Fruit fly (Drosophila melanogaster) whole organism, embryonic: ENCODE measurements around the gene CG15373.

Experiments
- Atf-2 ChIP-seq: fragments of 200-800 bp; sonication (Bioruptor generic); optimal IDR thresholded peaks from 2 replicates; lab custom pipeline; 2016; ENCODE audit warnings: missing biosample characterization, missing genetic modification characterization
- B-H2 ChIP-seq: fragments of 200-800 bp; sonication (Bioruptor generic); optimal IDR thresholded peaks from 2 replicates; lab custom pipeline; 2018; ENCODE audit warnings: missing biosample characterization, mild to moderate bottlenecking, missing genetic modification characterization
- CG11504 ChIP-seq: fragments of 200-800 bp; sonication (Bioruptor generic); optimal IDR thresholded peaks from 3 replicates; lab custom pipeline; 2019; ENCODE audit warnings: missing biosample characterization, mild to moderate bottlenecking, missing genetic modification characterization, moderate library complexity
- CG11695 ChIP-seq: fragments of 200-800 bp; sonication (Bioruptor generic); IDR thresholded peaks from 3 replicates; pipeline ENCODE4 v1.3.6; 2022; ENCODE audit warnings: missing biosample characterization, missing genetic modification characterization
- CG12391 ChIP-seq: fragments of 200-800 bp; sonication (Bioruptor generic); optimal IDR thresholded peaks from 3 replicates; lab custom pipeline; 2018; ENCODE audit warnings: missing biosample characterization, mild to moderate bottlenecking, missing genetic modification characterization, moderate library complexity
- CG15514 ChIP-seq: fragments of 200-800 bp; sonication (Bioruptor generic); optimal IDR thresholded peaks from 3 replicates; lab custom pipeline; 2017; ENCODE audit warnings: missing biosample characterization, missing genetic modification characterization, mild to moderate bottlenecking, moderate library complexity, missing genetic modification reagents
- CG1603 ChIP-seq: fragments of 200-800 bp; sonication (Bioruptor generic); optimal IDR thresholded peaks from 2 replicates; lab custom pipeline; 2019; ENCODE audit warnings: missing biosample characterization, mild to moderate bottlenecking, missing genetic modification characterization, moderate library complexity
- CG16813 ChIP-seq: fragments of 200-800 bp; sonication (Bioruptor generic); IDR thresholded peaks from 3 replicates; pipeline ENCODE4 v1.3.6; 2022; ENCODE audit warnings: missing biosample characterization, missing genetic modification characterization; ENCODE audit not compliant: partially characterized antibody
- CG18011 ChIP-seq: fragments of 200-800 bp; sonication (Bioruptor generic); optimal IDR thresholded peaks from 2 replicates; lab custom pipeline; 2017; ENCODE audit warnings: missing biosample characterization, missing genetic modification characterization, mild to moderate bottlenecking, moderate library complexity, missing genotype
- CG2678 ChIP-seq: fragments of 200-800 bp; sonication (Bioruptor generic); optimal IDR thresholded peaks from 3 replicates; lab custom pipeline; 2019; ENCODE audit warnings: missing biosample characterization, mild to moderate bottlenecking, missing genetic modification characterization, moderate library complexity
- CG31224 ChIP-seq: fragments of 200-800 bp; sonication (Bioruptor generic); IDR thresholded peaks from 2 replicates; pipeline ENCODE4 v1.3.6; 2022; ENCODE audit warnings: missing biosample characterization, missing genetic modification characterization
- CG32767 ChIP-seq: fragments of 200-800 bp; sonication (Bioruptor generic); IDR thresholded peaks from 2 replicates; pipeline ENCODE4 v1.3.6; 2022; ENCODE audit warnings: missing biosample characterization, missing genetic modification characterization
- CG3407 ChIP-seq: fragments of 200-800 bp; sonication (Bioruptor generic); optimal IDR thresholded peaks from 2 replicates; lab custom pipeline; 2018; ENCODE audit warnings: missing biosample characterization, mild to moderate bottlenecking, missing genetic modification characterization
- CG34422 ChIP-seq: fragments of 200-800 bp; sonication (Bioruptor generic); IDR thresholded peaks from 3 replicates; pipeline ENCODE4 v1.3.6; 2022; ENCODE audit warnings: missing biosample characterization, missing genetic modification characterization
- CG4404 ChIP-seq: fragments of 200-800 bp; sonication (Bioruptor generic); IDR thresholded peaks from 2 replicates; pipeline ENCODE4 v1.3.6; 2022; ENCODE audit warnings: missing biosample characterization, missing genetic modification characterization
- CG4707 ChIP-seq: fragments of 200-800 bp; sonication (Bioruptor generic); optimal IDR thresholded peaks from 2 replicates; lab custom pipeline; 2018; ENCODE audit warnings: missing biosample characterization, mild to moderate bottlenecking, missing genetic modification characterization, moderate library complexity
- CG4730 ChIP-seq: fragments of 200-800 bp; sonication (Bioruptor generic); IDR thresholded peaks from 2 replicates; pipeline ENCODE4 v1.3.6; 2022; ENCODE audit warnings: missing biosample characterization, missing genetic modification characterization
- CG5953 ChIP-seq: fragments of 200-800 bp; sonication (Bioruptor generic); IDR thresholded peaks from 2 replicates; pipeline ENCODE4 v1.3.6; 2022; ENCODE audit warnings: missing biosample characterization, missing genetic modification characterization
- CG6689 ChIP-seq: fragments of 200-800 bp; sonication (Bioruptor generic); IDR thresholded peaks from 2 replicates; pipeline ENCODE4 v1.3.6; 2022; ENCODE audit warnings: missing biosample characterization, missing genetic modification characterization
- CG8290 ChIP-seq, 3 experiments: fragments of 200-800 bp; sonication (Bioruptor generic); optimal IDR thresholded peaks; 2 replicates each; lab custom pipeline; 2016 to 2019; ENCODE audit warnings: missing biosample characterization in 3 of 3, missing genetic modification characterization in 3 of 3, mild to moderate bottlenecking in 2 of 3, moderate library complexity in 1 of 3
- CG8388 ChIP-seq: fragments of 200-800 bp; sonication (Bioruptor generic); optimal IDR thresholded peaks from 2 replicates; lab custom pipeline; 2019; ENCODE audit warnings: missing biosample characterization, mild to moderate bottlenecking, missing genetic modification characterization, moderate library complexity
- CG8765 ChIP-seq: fragments of 200-800 bp; sonication (Bioruptor generic); IDR thresholded peaks from 2 replicates; pipeline ENCODE4 v1.3.6; 2022; ENCODE audit warnings: missing biosample characterization, missing genetic modification characterization
- CG9437 ChIP-seq: fragments of 200-800 bp; sonication (Bioruptor generic); optimal IDR thresholded peaks from 2 replicates; lab custom pipeline; 2018; ENCODE audit warnings: missing biosample characterization, mild to moderate bottlenecking, missing genetic modification characterization
- CrebB ChIP-seq: fragments of 200-800 bp; sonication (Bioruptor generic); optimal IDR thresholded peaks from 3 replicates; lab custom pipeline; 2018; ENCODE audit warnings: missing biosample characterization, mild to moderate bottlenecking, missing genetic modification characterization
- D19B ChIP-seq: fragments of 200-800 bp; sonication (Bioruptor generic); optimal IDR thresholded peaks from 2 replicates; lab custom pipeline; 2017; ENCODE audit warnings: missing biosample characterization, mild to moderate bottlenecking, missing genetic modification characterization
- Dfd ChIP-seq, 2 experiments: fragments of >200 bp; optimal IDR thresholded peaks; 2 replicates each; lab custom pipeline; 2017; ENCODE audit warnings: missing biosample characterization in 2 of 2, missing genetic modification characterization in 2 of 2
- Ets65A ChIP-seq: fragments of 200-800 bp; sonication (Bioruptor generic); peaks from one replicate; lab custom pipeline; 2016; ENCODE audit warnings: missing biosample characterization, missing genetic modification characterization
- Jarid2 ChIP-seq: fragments of 200-800 bp; sonication (Bioruptor generic); optimal IDR thresholded peaks from 3 replicates; lab custom pipeline; 2017; ENCODE audit warnings: mild to moderate bottlenecking, missing biosample characterization, missing genetic modification reagents, missing genetic modification characterization
- Kr ChIP-seq: fragments of 200-800 bp; sonication (Bioruptor generic); optimal IDR thresholded peaks from 2 replicates; lab custom pipeline; 2017; ENCODE audit warnings: missing biosample characterization, mild to moderate bottlenecking, missing genetic modification characterization
- Med ChIP-seq: fragments of 200-800 bp; sonication (Bioruptor generic); peaks from one replicate; lab custom pipeline; 2016; ENCODE audit warnings: missing biosample characterization, missing genetic modification characterization, mild to moderate bottlenecking, inconsistent platforms, moderate library complexity
- Neu2 ChIP-seq: fragments of 200-800 bp; sonication (Bioruptor generic); optimal IDR thresholded peaks from 3 replicates; lab custom pipeline; 2016; ENCODE audit warnings: missing biosample characterization, missing genetic modification characterization, borderline replicate concordance
- Rfx ChIP-seq: fragments of 200-800 bp; sonication (Bioruptor generic); IDR thresholded peaks from 2 replicates; pipeline ENCODE4 v1.3.6; 2022; ENCODE audit warnings: missing biosample characterization, missing genetic modification characterization
- ci ChIP-seq: fragments of 200-800 bp; sonication (Bioruptor generic); IDR thresholded peaks from 3 replicates; pipeline ENCODE4 v1.3.6; 2022; ENCODE audit warnings: missing biosample characterization, missing genetic modification characterization
- corto ChIP-seq: fragments of 200-800 bp; sonication (Bioruptor generic); optimal IDR thresholded peaks from 2 replicates; lab custom pipeline; 2016; ENCODE audit warnings: missing biosample characterization, mild to moderate bottlenecking, missing genetic modification characterization, moderate library complexity
- crc ChIP-seq: fragments of 200-800 bp; sonication (Bioruptor generic); optimal IDR thresholded peaks from 2 replicates; lab custom pipeline; 2016; ENCODE audit warnings: missing biosample characterization, missing genetic modification characterization
- eyg ChIP-seq: fragments of 200-800 bp; sonication (Bioruptor generic); optimal IDR thresholded peaks from 3 replicates; lab custom pipeline; 2016; ENCODE audit warnings: missing biosample characterization, missing genetic modification characterization
- fu2 ChIP-seq: fragments of 200-800 bp; sonication (Bioruptor generic); optimal IDR thresholded peaks from 2 replicates; lab custom pipeline; 2016; ENCODE audit warnings: missing biosample characterization, missing genetic modification characterization
- gsb-n ChIP-seq: fragments of 200-800 bp; sonication (Bioruptor generic); optimal IDR thresholded peaks from 3 replicates; lab custom pipeline; 2018; ENCODE audit warnings: missing biosample characterization, mild to moderate bottlenecking, missing genetic modification characterization
- ham ChIP-seq: fragments of 200-800 bp; sonication (Bioruptor generic); IDR thresholded peaks from 2 replicates; pipeline ENCODE4 v1.3.6; 2022; ENCODE audit warnings: missing biosample characterization, missing genetic modification characterization
- her ChIP-seq: fragments of 200-800 bp; sonication (Bioruptor generic); optimal IDR thresholded peaks from 2 replicates; lab custom pipeline; 2016; ENCODE audit warnings: missing biosample characterization, missing genetic modification characterization
- jigr1 ChIP-seq: fragments of 200-800 bp; sonication (Bioruptor generic); IDR thresholded peaks from 3 replicates; pipeline ENCODE4 v1.3.6; 2022; ENCODE audit warnings: missing biosample characterization, missing genetic modification characterization
- lbe ChIP-seq: fragments of 200-800 bp; sonication (Bioruptor generic); optimal IDR thresholded peaks from 2 replicates; lab custom pipeline; 2016; ENCODE audit warnings: missing biosample characterization, mild to moderate bottlenecking, missing genetic modification characterization
- lola ChIP-seq, 3 experiments: fragments of >200 bp in 2 of 3; fragments of 200-800 bp in 1 of 3; sonication (Bioruptor generic) in 1 of 3; optimal IDR thresholded peaks; 2 replicates each; lab custom pipeline; 2017 to 2019; ENCODE audit warnings: missing biosample characterization in 3 of 3, missing genetic modification characterization in 3 of 3, mild to moderate bottlenecking in 1 of 3, moderate library complexity in 1 of 3
- mirr ChIP-seq: fragments of 200-800 bp; sonication (Bioruptor generic); optimal IDR thresholded peaks from 3 replicates; lab custom pipeline; 2018; ENCODE audit warnings: missing biosample characterization, mild to moderate bottlenecking, missing genetic modification characterization
- nerfin-2 ChIP-seq: fragments of 200-800 bp; sonication (Bioruptor generic); IDR thresholded peaks from 2 replicates; pipeline ENCODE4 v1.3.6; 2022; ENCODE audit warnings: missing biosample characterization, missing genetic modification characterization; ENCODE audit not compliant: partially characterized antibody
- pnt ChIP-seq: fragments of 200-800 bp; sonication (Bioruptor generic); optimal IDR thresholded peaks from 3 replicates; lab custom pipeline; 2016; ENCODE audit warnings: missing biosample characterization, missing genetic modification characterization
- ro ChIP-seq: fragments of 200-800 bp; sonication (Bioruptor generic); IDR thresholded peaks from 2 replicates; pipeline ENCODE4 v1.3.6; 2022; ENCODE audit warnings: missing biosample characterization, missing genetic modification characterization
- sens-2 ChIP-seq: fragments of 200-800 bp; sonication (Bioruptor generic); IDR thresholded peaks from 2 replicates; pipeline ENCODE4 v1.3.6; 2022; ENCODE audit warnings: missing biosample characterization, missing genetic modification characterization
- so ChIP-seq: fragments of 200-800 bp; sonication (Bioruptor generic); IDR thresholded peaks from 3 replicates; pipeline ENCODE4 v1.3.6; 2022; ENCODE audit warnings: missing biosample characterization, missing genetic modification characterization
- sqz ChIP-seq: fragments of 200-800 bp; sonication (Bioruptor generic); optimal IDR thresholded peaks from 3 replicates; lab custom pipeline; 2018; ENCODE audit warnings: missing biosample characterization, mild to moderate bottlenecking, missing genetic modification characterization
- zfh2 ChIP-seq: fragments of 200-800 bp; sonication (Bioruptor generic); optimal IDR thresholded peaks from 2 replicates; lab custom pipeline; 2016; ENCODE audit warnings: missing biosample characterization, missing genetic modification characterization

The CG15373 gene

DNA sequence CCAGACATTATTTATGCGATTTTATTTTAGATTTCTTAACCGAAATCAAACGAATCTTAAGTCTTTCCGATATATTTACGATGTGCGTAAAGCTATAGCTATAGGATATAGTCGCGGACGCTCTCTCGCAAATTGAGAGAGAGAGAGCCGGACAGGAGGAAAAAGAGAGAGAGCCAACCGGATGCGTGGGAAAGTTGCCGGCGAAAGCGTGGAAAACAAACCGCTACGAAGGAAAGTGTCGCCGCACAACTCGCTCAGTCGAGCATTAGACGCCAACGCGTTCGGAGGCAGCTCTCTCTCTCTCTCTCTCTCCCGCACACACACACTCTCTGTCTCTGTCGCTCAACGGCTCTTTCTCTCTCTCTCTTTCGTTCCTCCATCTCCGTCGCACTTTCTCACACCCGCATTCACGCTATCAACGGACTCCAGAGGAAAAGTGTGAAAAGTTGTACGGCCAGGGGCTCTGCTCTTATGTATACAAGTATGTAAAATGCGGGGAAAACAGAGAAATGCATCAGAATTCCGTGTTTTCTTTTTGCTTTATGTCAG lies 20.1 kb upstream of the CG15373 start, which contains the start of gene CG6867 (continued):
- TF ChIP-seq pnt = no peak
- no peak for TF ChIP-seq Kr (GFP tag; lab: Kevin White, UChicago)
- no peak for TF ChIP-seq B-H2 (GFP tag; lab: Kevin White, UChicago)
- no peak for TF ChIP-seq CG16813
- TF ChIP-seq CG6689 = no peak
- TF ChIP-seq corto = no peak
- no peak for TF ChIP-seq CG12391 (tag; lab: Kevin White, UChicago)
- TF ChIP-seq Neu2 = no peak
- no peak for TF ChIP-seq lola (GFP tag; optimal IDR thresholded peaks at IDR 0.05; lab: Kevin White, UChicago)
- TF ChIP-seq zfh2 (GFP tag; lab: Kevin White, UChicago) = no peak
- TF ChIP-seq CG2678 = no peak
- TF ChIP-seq Ets65A (GFP tag; lab: Kevin White, UChicago) = peak; percentile 16
- TF ChIP-seq CG32767 (GFP tag; lab: Robert Waterston, UW) = no peak
- peak; percentile 64 for TF ChIP-seq Jarid2 (GFP tag; lab: Kevin White, UChicago)
- no peak for TF ChIP-seq CrebB (tag; lab: Kevin White, UChicago)
- no peak for TF ChIP-seq CG9437 (GFP tag; lab: Kevin White, UChicago)
- no peak for TF ChIP-seq CG8765 (GFP tag; lab: Robert Waterston, UW)
- no peak for TF ChIP-seq nerfin-2 (GFP tag; lab: Robert Waterston, UW)
- no peak for TF ChIP-seq ham (GFP tag; lab: Robert Waterston, UW)
- no peak for TF ChIP-seq fu2
- no peak for TF ChIP-seq Dfd (GFP tag; optimal IDR thresholded peaks at IDR 0.05; lab: Kevin White, UChicago)
- no peak for TF ChIP-seq lbe (GFP tag; lab: Kevin White, UChicago)
- no peak for TF ChIP-seq Rfx (GFP tag; lab: Robert Waterston, UW)
- no peak for TF ChIP-seq CG3407 (GFP tag; lab: Kevin White, UChicago)
- TF ChIP-seq so (GFP tag; lab: Robert Waterston, UW) = no peak
- TF ChIP-seq Atf-2 (GFP tag; lab: Kevin White, UChicago) = no peak
- peak; percentile 54; the same call in 1 of the 3 replicates for TF ChIP-seq ci (GFP tag; lab: Robert Waterston, UW)
- TF ChIP-seq CG11504 = peak; percentile 4
- no peak for TF ChIP-seq CG11695 (GFP tag; lab: Robert Waterston, UW)
- TF ChIP-seq CG4404 = no peak
- no peak for TF ChIP-seq mirr (GFP tag; lab: Kevin White, UChicago)
- TF ChIP-seq CG34422 = 0 out of 3 replicates have a peak, but pooled peaks have one; percentile 18
- TF ChIP-seq jigr1 (GFP tag; lab: Robert Waterston, UW) = no peak
- TF ChIP-seq CG1603 (tag; lab: Kevin White, UChicago) = no peak
- TF ChIP-seq Med (GFP tag; lab: Kevin White, UChicago) = peak; percentile 59
- no peak for TF ChIP-seq CG4707 (GFP tag; lab: Kevin White, UChicago)
- TF ChIP-seq CG18011 (GFP tag; lab: Kevin White, UChicago) = no peak
- TF ChIP-seq D19B (GFP tag; lab: Kevin White, UChicago) = no peak
- no peak for TF ChIP-seq sens-2
- no peak for TF ChIP-seq CG15514 (GFP tag; lab: Kevin White, UChicago)
- TF ChIP-seq CG8388 (GFP tag; lab: Kevin White, UChicago) = no peak
- TF ChIP-seq CG5953 (GFP tag; lab: Robert Waterston, UW) = 0 out of 2 replicates have a peak, but pooled peaks have one; percentile 6
- TF ChIP-seq her (GFP tag; lab: Kevin White, UChicago) = no peak
- no peak for TF ChIP-seq CG4730 (GFP tag; lab: Robert Waterston, UW)
- TF ChIP-seq gsb-n (tag; lab: Kevin White, UChicago) = no peak
- TF ChIP-seq CG31224 (GFP tag; lab: Robert Waterston, UW) = no peak
- no peak for TF ChIP-seq CG8290 (GFP tag; optimal IDR thresholded peaks at IDR 0.05; lab: Kevin White, UChicago)
- TF ChIP-seq CG8290 (tag; optimal IDR thresholded peaks at IDR 0.05; lab: Kevin White, UChicago) = peak; percentile 16 to 25
- TF ChIP-seq ro (GFP tag; lab: Robert Waterston, UW) = no peak
- no peak for TF ChIP-seq crc (GFP tag; lab: Kevin White, UChicago)
- TF ChIP-seq eyg (GFP tag; lab: Kevin White, UChicago) = no peak
- TF ChIP-seq sqz (GFP tag; lab: Kevin White, UChicago) = no peak
